Fruit fly (Drosophila melanogaster) ovary, adult (tissue): ENCODE results near the gene Obp99d.

ENCODE experiments used
- CG17801 ChIP-seq: fragments of 200-800 bp; optimal IDR thresholded peaks from 2 replicates; lab custom pipeline; 2019; ENCODE audit warnings: missing biosample characterization, mild to moderate bottlenecking, missing genetic modification characterization, moderate library complexity; ENCODE audit not compliant: partially characterized antibody

Obp99d gene

DNA sequence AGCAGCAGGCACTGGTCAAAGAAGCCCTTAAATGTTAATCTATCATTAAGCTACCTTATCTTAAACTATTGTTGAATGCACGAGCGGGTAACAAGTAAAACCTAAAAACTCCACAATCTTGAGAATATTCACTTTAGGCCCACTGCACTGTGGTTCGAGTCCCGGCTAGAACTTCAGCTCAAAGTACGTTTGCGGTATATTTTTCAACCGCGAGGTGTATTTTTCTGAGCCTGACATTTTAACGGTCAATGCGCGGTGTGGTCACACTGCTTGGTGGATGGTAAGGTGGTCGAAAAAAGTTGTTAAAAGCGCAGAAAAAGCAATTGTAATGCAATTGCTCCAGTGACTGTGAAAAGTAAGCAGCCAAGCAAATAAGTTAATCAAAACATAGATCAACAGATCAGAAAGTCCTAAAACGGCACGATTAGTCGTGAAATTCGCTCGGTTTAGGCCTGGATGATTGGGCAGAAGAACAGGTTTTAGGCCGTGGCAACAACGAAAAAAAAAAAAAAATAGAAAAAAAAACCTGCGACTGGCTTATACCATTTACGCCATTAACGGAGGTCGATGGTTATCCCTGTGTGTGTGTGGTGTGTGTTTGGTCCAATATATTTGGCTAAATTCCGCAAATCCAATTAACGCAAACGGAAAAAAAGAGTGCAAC, 11.4 kb downstream of the Obp99d start, which contains the start of gene Kul:
Gene Kul, plus strand, starts transcription at position 254 of the 664 bp plus-strand sequence.
- TF ChIP-seq CG17801 (GFP tag; lab: Kevin White, UChicago) = peak; percentile 5

dm6 chr3R:29726277-29726676, 12.0 kb downstream of the Obp99d start:
- TF ChIP-seq CG17801 (GFP tag; lab: Kevin White, UChicago) = no peak

DNA sequence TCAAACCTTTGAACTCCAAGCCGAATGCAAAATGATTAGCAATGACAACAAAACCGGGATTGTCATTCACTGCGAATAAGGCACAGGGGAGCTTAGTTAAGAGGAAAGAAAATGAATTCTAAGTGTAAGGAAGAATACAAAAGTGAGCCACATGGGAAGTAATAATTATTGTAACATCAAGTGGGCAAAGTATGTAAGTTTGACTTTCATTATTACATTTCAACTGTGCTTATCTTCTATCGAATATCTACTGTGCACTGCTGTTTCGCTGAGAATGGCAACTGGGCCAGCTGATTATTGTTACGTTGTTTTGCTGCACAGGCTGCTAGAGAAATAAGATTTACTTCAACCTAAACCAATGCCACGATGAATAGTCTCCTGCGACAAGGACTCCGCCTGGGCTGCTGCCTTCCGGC, 22.4 kb downstream of the Obp99d start, which contains the start of the genes CG7601 and CIA30:
Gene CG7601, minus strand, starts transcription at position 68 of the 416 bp plus-strand sequence.
Gene CIA30, plus strand, starts transcription at position 288 of the 416 bp plus-strand sequence.
- peak; percentile 97 for TF ChIP-seq CG17801 (GFP tag; lab: Kevin White, UChicago)

DNA sequence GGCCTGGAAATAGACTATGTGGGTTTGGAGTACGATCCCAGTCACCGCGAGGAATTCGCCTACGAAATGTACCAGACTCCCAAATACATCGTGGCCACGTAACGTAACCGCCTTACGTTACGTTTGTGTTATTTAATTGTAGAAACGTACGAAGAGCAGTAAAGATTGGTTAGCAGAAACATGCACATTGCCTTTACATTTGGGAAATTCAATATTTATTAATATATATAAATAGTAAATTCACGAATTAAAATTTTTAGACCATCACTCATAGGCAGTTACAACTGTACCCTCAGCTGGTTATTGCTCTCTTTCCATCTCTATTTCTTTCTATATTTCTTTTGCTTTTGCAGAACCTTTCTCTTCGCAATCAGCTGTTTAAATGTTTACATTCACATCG, 23.6 kb downstream of the Obp99d start, which contains the start of gene Gnpnat:
Gene Gnpnat, plus strand, starts transcription at position 385 of the 400 bp plus-strand sequence.
- peak; percentile 64 for TF ChIP-seq CG17801 (GFP tag; lab: Kevin White, UChicago)

dm6 chr3R:29740078-29740477, 25.8 kb downstream of the Obp99d start:
- no peak for TF ChIP-seq CG17801 (GFP tag; lab: Kevin White, UChicago)

dm6 chr3R:29745056-29745455, 30.8 kb downstream of the Obp99d start, which contains the start of the genes Wdr24 and IntS11:
Gene Wdr24 (minus strand): TSS chr3R:29745092.
Gene IntS11 (plus strand): TSS chr3R:29745337.
- peak; percentile 89 for TF ChIP-seq CG17801 (GFP tag; lab: Kevin White, UChicago)

DNA sequence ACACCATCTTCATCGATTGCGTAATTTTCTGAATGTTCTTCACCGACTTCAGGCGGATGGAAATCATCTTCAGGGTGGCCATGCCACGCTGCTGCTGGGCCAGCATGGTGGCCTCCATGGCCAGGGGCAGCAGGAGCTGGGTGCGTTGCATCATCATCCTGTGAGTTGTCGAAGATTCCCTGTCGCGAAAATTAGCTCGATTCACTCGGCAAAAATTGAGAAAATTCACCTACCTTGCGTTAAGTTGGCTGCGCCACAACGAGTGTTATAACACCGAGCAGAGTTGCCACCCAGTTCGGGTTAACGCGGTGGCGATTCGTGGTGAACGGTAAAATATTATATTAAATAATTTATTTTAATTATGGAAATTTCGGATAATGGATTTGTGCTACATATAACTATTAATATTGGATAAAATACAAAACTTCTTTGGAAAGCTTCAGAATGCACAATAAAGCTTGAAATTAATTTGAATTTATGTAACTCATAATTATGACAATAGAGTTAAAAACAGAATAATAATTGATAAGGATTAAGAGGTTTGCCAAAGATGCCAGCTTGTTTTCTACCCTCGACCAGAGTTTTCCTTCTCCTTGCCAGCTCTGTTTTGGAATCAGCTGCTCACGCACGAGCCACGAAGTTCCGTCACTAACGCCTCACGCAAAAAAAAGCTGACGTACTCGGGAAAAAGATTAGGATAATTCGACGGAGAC, 34.4 kb downstream of the Obp99d start, which contains the start of the genes ATPsyngamma and yata:
Gene ATPsyngamma, minus strand, starts transcription at position 573 of the 713 bp plus-strand sequence.
Gene yata, plus strand, starts transcription at position 629 of the 713 bp plus-strand sequence.
- peak; percentile 5 for TF ChIP-seq CG17801 (GFP tag; lab: Kevin White, UChicago)

- no peak for TF ChIP-seq CG17801 (GFP tag; lab: Kevin White, UChicago)
These were observed 35.2 kb downstream of the Obp99d start for dm6 chr3R:29749304-29750066.

DNA sequence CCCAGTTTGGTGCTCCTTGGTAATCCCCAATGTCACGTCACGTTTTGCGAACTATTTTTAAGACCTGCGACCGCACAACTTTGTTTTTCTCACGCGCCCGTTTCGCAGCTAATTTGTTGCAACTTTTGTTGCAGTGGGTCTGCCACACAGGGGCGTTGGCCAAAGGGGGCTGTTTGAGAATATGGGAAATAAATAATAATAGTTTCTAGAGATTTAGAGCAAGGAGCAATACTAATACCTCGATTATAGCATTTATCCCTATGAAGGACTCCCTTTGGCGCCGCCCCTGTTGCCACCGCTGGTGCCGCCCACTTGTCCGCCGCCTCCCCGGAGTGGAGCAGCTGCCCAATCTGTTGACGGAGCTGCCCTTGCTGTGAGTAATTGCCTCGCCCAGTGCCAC, 40.9 kb downstream of the Obp99d start:
- no peak for TF ChIP-seq CG17801 (GFP tag; lab: Kevin White, UChicago)

- no peak for TF ChIP-seq CG17801 (GFP tag; lab: Kevin White, UChicago)
These were observed 41.8 kb downstream of the Obp99d start for dm6 chr3R:29756153-29756552.

DNA sequence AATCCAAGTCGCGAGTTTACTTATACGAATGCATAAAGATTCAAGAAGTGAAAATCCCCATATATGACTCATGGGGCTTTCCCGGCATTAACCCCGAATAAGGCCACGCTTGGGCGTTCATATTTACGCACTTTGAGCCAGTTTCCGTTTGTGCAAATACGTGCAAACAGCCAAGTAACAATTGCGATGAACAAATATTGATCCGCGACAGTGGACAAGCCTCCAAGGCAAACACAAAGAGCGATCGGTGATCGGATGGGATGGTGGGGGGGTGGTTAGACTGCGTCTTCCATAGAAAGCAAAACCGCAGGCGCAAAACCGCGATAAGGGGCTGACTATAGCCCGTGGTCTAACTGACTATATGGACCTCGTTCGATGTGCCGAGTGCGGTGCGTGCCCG, 42.9 kb downstream of the Obp99d start:
- TF ChIP-seq CG17801 (GFP tag; lab: Kevin White, UChicago) = no peak

DNA sequence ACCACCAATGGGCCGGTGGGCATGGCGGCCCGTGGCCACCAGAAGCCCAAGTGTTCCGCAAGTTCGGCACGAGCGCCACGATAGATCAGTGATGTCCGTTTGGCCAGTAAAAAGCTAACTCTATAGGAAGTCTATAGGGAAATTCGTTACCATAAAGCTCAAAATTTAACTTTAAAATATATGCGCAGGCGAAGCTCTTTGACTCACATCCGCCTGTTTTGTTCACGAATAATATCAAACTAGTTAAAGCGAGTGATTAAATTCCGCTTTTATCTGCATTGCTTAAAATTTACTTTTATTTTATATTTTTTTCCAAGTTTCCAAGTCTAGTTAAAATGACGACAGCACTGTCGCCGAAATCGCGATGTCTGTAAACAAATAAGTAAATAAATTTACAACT, 43.4 kb downstream of the Obp99d start:
- TF ChIP-seq CG17801 (GFP tag; lab: Kevin White, UChicago) = no peak

DNA sequence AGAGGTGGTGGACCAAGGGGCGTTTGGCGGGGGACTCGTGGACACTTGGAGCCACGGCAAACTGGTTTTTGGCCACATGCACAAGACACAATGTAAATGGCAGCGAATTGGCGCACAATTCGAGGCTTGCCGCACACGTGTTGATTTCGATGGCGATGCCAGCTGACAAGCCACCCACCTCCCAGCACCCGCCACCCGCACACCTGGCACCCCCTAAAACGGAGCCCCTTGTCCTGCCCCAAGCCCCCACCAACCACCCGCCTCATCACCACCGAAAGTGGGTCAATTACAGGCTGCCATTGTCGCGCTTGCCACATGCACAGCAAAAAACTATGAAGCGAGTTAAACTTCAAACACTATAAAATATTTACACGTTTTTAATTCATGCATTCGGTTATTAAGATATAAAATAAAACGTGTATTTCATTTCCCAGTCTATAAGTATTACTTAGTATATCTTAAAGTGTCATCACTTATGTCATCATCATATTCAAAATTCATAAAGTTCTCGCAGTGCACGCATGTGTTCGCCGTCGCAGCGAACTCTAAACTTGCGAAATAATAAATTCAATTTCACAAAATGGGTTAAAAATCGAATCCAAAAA, 43.9 kb downstream of the Obp99d start:
- TF ChIP-seq CG17801 (GFP tag; lab: Kevin White, UChicago) = no peak

dm6 chr3R:29758734-29759131, 44.4 kb downstream of the Obp99d start:
- TF ChIP-seq CG17801 (GFP tag; lab: Kevin White, UChicago) = no peak
